Worm (Caenorhabditis elegans) whole organism, L3 larva: ENCODE results near the gene gpd-1.

Source experiments
- R02D3.7 ChIP-seq: fragments of 150-350 bp; optimal IDR thresholded peaks from 2 replicates; lab custom pipeline; 2014; ENCODE audit warnings: missing biosample characterization, missing genetic modification characterization
- ZK546.5 ChIP-seq: sonication (generic microtip); optimal IDR thresholded peaks from 2 replicates; lab custom pipeline; 2017; ENCODE audit warnings: missing biosample characterization, missing genetic modification characterization
- aly-2 ChIP-seq: fragments of 150-350 bp; optimal IDR thresholded peaks from 2 replicates; lab custom pipeline; 2014; ENCODE audit warnings: missing biosample characterization, missing genetic modification characterization
- ama-1 ChIP-seq: fragments of 150-350 bp; optimal IDR thresholded peaks from 2 replicates; lab custom pipeline; 2018
- ceh-16 ChIP-seq: sonication (generic microtip); optimal IDR thresholded peaks from 2 replicates; lab custom pipeline; 2017; ENCODE audit warnings: missing biosample characterization, missing genetic modification characterization
- ceh-28 ChIP-seq: fragments of 150-350 bp; optimal IDR thresholded peaks from 2 replicates; lab custom pipeline; 2014; ENCODE audit warnings: missing biosample characterization, missing genetic modification reagents, missing genetic modification characterization
- ceh-82 ChIP-seq: fragments of 150-350 bp; optimal IDR thresholded peaks from 2 replicates; lab custom pipeline; 2014; ENCODE audit warnings: missing biosample characterization, missing genetic modification characterization
- ceh-9 ChIP-seq: sonication (generic microtip); optimal IDR thresholded peaks from 2 replicates; lab custom pipeline; 2018; ENCODE audit warnings: missing biosample characterization, missing genetic modification characterization
- daf-12 ChIP-seq: fragments of 150-350 bp; optimal IDR thresholded peaks from 2 replicates; lab custom pipeline; 2014; ENCODE audit warnings: missing biosample characterization, missing genetic modification reagents, missing genetic modification characterization
- egl-27 ChIP-seq: sonication (generic microtip); optimal IDR thresholded peaks from 4 replicates; lab custom pipeline; 2017; ENCODE audit warnings: missing biosample characterization, missing genetic modification reagents, missing genetic modification characterization
- egl-5 ChIP-seq: fragments of 150-350 bp; optimal IDR thresholded peaks from 2 replicates; lab custom pipeline; 2017; ENCODE audit warnings: missing biosample characterization, missing genetic modification reagents, missing genetic modification characterization, inconsistent platforms
- elt-1 ChIP-seq: fragments of 150-350 bp; optimal IDR thresholded peaks from 2 replicates; lab custom pipeline; 2014; ENCODE audit warnings: missing biosample characterization, missing genetic modification characterization
- elt-2 ChIP-seq: sonication (generic microtip); optimal IDR thresholded peaks from 2 replicates; lab custom pipeline; 2016; ENCODE audit warnings: missing genetic modification reagents, mild to moderate bottlenecking, missing genetic modification characterization, missing compliant biosample characterization
- elt-3 ChIP-seq, 3 experiments: fragments of 150-350 bp in 1 of 3; sonication (generic microtip) in 2 of 3; optimal IDR thresholded peaks; 2 replicates in 2 of 3; 4 replicates in 1 of 3; lab custom pipeline; 2014 to 2017; ENCODE audit warnings: missing biosample characterization in 3 of 3, missing genetic modification characterization in 3 of 3
- eor-1 ChIP-seq, 2 experiments: fragments of 150-350 bp; optimal IDR thresholded peaks; 2 replicates each; lab custom pipeline; 2014 to 2018; ENCODE audit warnings: missing biosample characterization in 2 of 2, missing genetic modification characterization in 2 of 2
- fkh-10 ChIP-seq: sonication (generic microtip); optimal IDR thresholded peaks from 2 replicates; lab custom pipeline; 2017; ENCODE audit warnings: missing biosample characterization, missing genetic modification reagents, missing genetic modification characterization
- fkh-2 ChIP-seq: fragments of 150-350 bp; optimal IDR thresholded peaks from 2 replicates; lab custom pipeline; 2014; ENCODE audit warnings: missing biosample characterization, missing genetic modification reagents, missing genetic modification characterization
- fos-1 ChIP-seq: fragments of 150-350 bp; optimal IDR thresholded peaks from 2 replicates; lab custom pipeline; 2014; ENCODE audit warnings: missing biosample characterization, missing genetic modification characterization
- hmg-11 ChIP-seq: sonication (generic microtip); optimal IDR thresholded peaks from 2 replicates; lab custom pipeline; 2016; ENCODE audit warnings: missing genetic modification characterization, missing compliant biosample characterization
- jun-1 ChIP-seq: fragments of 150-350 bp; optimal IDR thresholded peaks from 2 replicates; lab custom pipeline; 2014; ENCODE audit warnings: missing biosample characterization, missing genetic modification reagents, missing genetic modification characterization
- lin-15B ChIP-seq: fragments of 150-350 bp; optimal IDR thresholded peaks from 2 replicates; lab custom pipeline; 2014; ENCODE audit warnings: missing biosample characterization, missing genetic modification characterization
- lin-39 ChIP-seq: fragments of 150-350 bp; optimal IDR thresholded peaks from 2 replicates; lab custom pipeline; 2018; ENCODE audit warnings: missing biosample characterization, missing genetic modification reagents, missing genetic modification characterization
- lsy-12 ChIP-seq: sonication (generic microtip); optimal IDR thresholded peaks from 2 replicates; lab custom pipeline; 2016; ENCODE audit warnings: mild to moderate bottlenecking, missing genetic modification characterization, missing compliant biosample characterization
- mdl-1 ChIP-seq: fragments of 150-350 bp; optimal IDR thresholded peaks from 2 replicates; lab custom pipeline; 2014; ENCODE audit warnings: missing biosample characterization, missing genetic modification characterization
- mml-1 ChIP-seq: fragments of 150-350 bp; sonication (generic microtip); optimal IDR thresholded peaks from 3 replicates; lab custom pipeline; 2014; ENCODE audit warnings: missing biosample characterization, missing genetic modification characterization
- nfya-1 ChIP-seq: sonication (generic microtip); optimal IDR thresholded peaks from 2 replicates; lab custom pipeline; 2017; ENCODE audit warnings: missing genetic modification characterization, mild to moderate bottlenecking, missing compliant biosample characterization, antibody characterized with exemption, moderate library complexity; ENCODE audit not compliant: insufficient read depth
- nhr-11 ChIP-seq: fragments of 150-350 bp; optimal IDR thresholded peaks from 2 replicates; lab custom pipeline; 2014; ENCODE audit warnings: missing biosample characterization, missing genetic modification characterization
- nhr-12 ChIP-seq: fragments of 150-350 bp; optimal IDR thresholded peaks from 2 replicates; lab custom pipeline; 2014; ENCODE audit warnings: missing biosample characterization, missing genetic modification characterization
- nhr-23 ChIP-seq: fragments of 150-350 bp; optimal IDR thresholded peaks from 2 replicates; lab custom pipeline; 2014; ENCODE audit warnings: missing biosample characterization, missing genetic modification reagents, missing genetic modification characterization
- nhr-237 ChIP-seq: fragments of 150-350 bp; optimal IDR thresholded peaks from 2 replicates; lab custom pipeline; 2014; ENCODE audit warnings: missing biosample characterization, missing genetic modification characterization
- nhr-25 ChIP-seq: sonication (generic microtip); optimal IDR thresholded peaks from 2 replicates; lab custom pipeline; 2017; ENCODE audit warnings: missing biosample characterization, missing genetic modification characterization
- nhr-28 ChIP-seq: fragments of 150-350 bp; optimal IDR thresholded peaks from 2 replicates; lab custom pipeline; 2014; ENCODE audit warnings: missing biosample characterization, missing genetic modification characterization
- nhr-43 ChIP-seq: sonication (generic microtip); optimal IDR thresholded peaks from 2 replicates; lab custom pipeline; 2016; ENCODE audit warnings: mild to moderate bottlenecking, missing genetic modification characterization, missing compliant biosample characterization; ENCODE audit not compliant: poor library complexity, severe bottlenecking
- nhr-67 ChIP-seq: fragments of 150-350 bp; optimal IDR thresholded peaks from 2 replicates; lab custom pipeline; 2014; ENCODE audit warnings: missing biosample characterization, missing genetic modification characterization
- nhr-76 ChIP-seq: fragments of 150-350 bp; sonication (generic microtip); optimal IDR thresholded peaks from 5 replicates; lab custom pipeline; 2014; ENCODE audit warnings: missing biosample characterization, missing genetic modification characterization
- nhr-77 ChIP-seq: fragments of 150-350 bp; optimal IDR thresholded peaks from 2 replicates; lab custom pipeline; 2014; ENCODE audit warnings: missing biosample characterization, missing genetic modification characterization
- pha-4 ChIP-seq: fragments of 150-350 bp; optimal IDR thresholded peaks from 2 replicates; lab custom pipeline; 2014; ENCODE audit warnings: missing biosample characterization, missing genetic modification reagents, missing genetic modification characterization
- pqm-1 ChIP-seq: fragments of 150-350 bp; optimal IDR thresholded peaks from 2 replicates; lab custom pipeline; 2017; ENCODE audit warnings: missing biosample characterization, missing genetic modification characterization, inconsistent platforms
- sea-2 ChIP-seq: fragments of 150-350 bp; sonication (generic microtip); optimal IDR thresholded peaks from 4 replicates; lab custom pipeline; 2014; ENCODE audit warnings: missing biosample characterization, missing genetic modification reagents, missing genetic modification characterization
- skn-1 ChIP-seq: fragments of 150-350 bp; optimal IDR thresholded peaks from 2 replicates; lab custom pipeline; 2014; ENCODE audit warnings: missing biosample characterization, missing genetic modification characterization
- snpc-4 ChIP-seq: fragments of 150-350 bp; optimal IDR thresholded peaks from 2 replicates; lab custom pipeline; 2014; ENCODE audit warnings: missing biosample characterization, missing genetic modification characterization
- tbx-2 ChIP-seq: sonication (generic microtip); optimal IDR thresholded peaks from 2 replicates; lab custom pipeline; 2016; ENCODE audit warnings: mild to moderate bottlenecking, missing genetic modification characterization, missing compliant biosample characterization
- unc-39 ChIP-seq: sonication (generic microtip); optimal IDR thresholded peaks from 4 replicates; lab custom pipeline; 2017; ENCODE audit warnings: missing biosample characterization, missing genetic modification characterization
- unc-62 ChIP-seq: fragments of 150-350 bp; sonication (generic microtip); optimal IDR thresholded peaks from 4 replicates; lab custom pipeline; 2014; ENCODE audit warnings: missing biosample characterization, missing genetic modification reagents, missing genetic modification characterization
- zag-1 ChIP-seq: fragments of 150-350 bp; optimal IDR thresholded peaks from 2 replicates; lab custom pipeline; 2014; ENCODE audit warnings: missing biosample characterization, missing genetic modification characterization
- ztf-11 ChIP-seq: fragments of 150-350 bp; optimal IDR thresholded peaks from 2 replicates; lab custom pipeline; 2014; ENCODE audit warnings: missing biosample characterization, missing genetic modification characterization
- ztf-4 ChIP-seq: fragments of 150-350 bp; optimal IDR thresholded peaks from 2 replicates; lab custom pipeline; 2014; ENCODE audit warnings: missing biosample characterization, missing genetic modification characterization

Gene gpd-1

DNA sequence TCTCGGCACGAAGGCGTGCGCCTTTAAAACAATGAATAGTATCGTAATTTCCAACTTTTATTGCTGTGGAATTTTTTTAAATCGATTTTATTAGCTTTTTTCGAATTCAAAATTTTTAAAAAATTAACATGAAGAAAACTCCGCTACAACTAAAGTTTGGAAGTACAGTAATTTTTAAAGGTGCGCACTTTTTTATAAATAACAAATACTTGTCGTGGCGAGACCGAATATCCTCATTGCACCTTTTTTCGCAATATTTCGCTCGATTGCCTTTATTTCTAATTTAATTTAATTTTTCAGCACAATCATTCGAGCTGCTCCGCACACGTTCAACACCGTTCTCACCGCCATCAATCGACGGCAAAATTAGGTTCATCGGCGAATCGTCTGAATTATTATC is 3.1 kb upstream of the gpd-1 start, which contains the start of the genes T09F3.2 and T09F3.7:
Gene T09F3.2, plus strand, starts transcription at position 301 of the 400 bp plus-strand sequence.
Gene T09F3.7, plus strand, starts transcription at position 315 of the 400 bp plus-strand sequence.
- TF ChIP-seq egl-5 (tag; lab: Kevin White, UChicago): no peak
- no peak for TF ChIP-seq nhr-12 (tag; lab: Kevin White, UChicago)
- TF ChIP-seq nhr-23 (tag; lab: Kevin White, UChicago): no peak
- peak; percentile 4 for TF ChIP-seq ama-1 (lab: Kevin White, UChicago)
- TF ChIP-seq hmg-11: no peak
- TF ChIP-seq elt-3 (tag; optimal IDR thresholded peaks at IDR 0.05; lab: Kevin White, UChicago): no peak
- TF ChIP-seq mdl-1: no peak

DNA sequence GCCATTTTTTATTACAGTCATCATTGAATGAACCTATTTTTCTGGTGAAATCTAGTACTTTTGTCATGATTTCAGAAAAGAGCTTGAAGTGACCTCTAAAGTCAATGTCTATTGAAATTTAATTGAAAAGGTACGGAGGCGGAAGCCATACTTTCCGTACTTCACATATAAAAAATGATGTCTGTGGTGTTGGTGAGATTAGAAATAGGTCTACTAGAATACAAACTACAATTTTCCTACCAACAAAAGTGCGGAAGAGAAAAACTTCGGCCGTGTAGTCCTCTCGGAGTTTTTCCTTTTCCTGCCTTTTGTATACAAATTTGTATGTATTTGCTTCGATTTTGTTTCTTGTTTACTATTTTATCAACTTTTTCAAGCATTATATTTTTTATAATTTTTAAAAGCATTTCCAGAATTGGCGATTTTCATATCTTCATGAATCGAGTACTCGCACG is 1.4 kb downstream of the gpd-1 start, which contains the start of gene T09F3.4:
Gene T09F3.4, plus strand, starts transcription at position 405 of the 455 bp plus-strand sequence.
- peak; percentile 52 for TF ChIP-seq lin-15B (tag; lab: Kevin White, UChicago)
- no peak for TF ChIP-seq mdl-1
- no peak for TF ChIP-seq aly-2 (tag; lab: Kevin White, UChicago)
- no peak for TF ChIP-seq nhr-12 (tag; lab: Kevin White, UChicago)
- peak; percentile 2 for TF ChIP-seq pqm-1 (tag; lab: Kevin White, UChicago)
- no peak for TF ChIP-seq zag-1 (tag; lab: Kevin White, UChicago)
- no peak for TF ChIP-seq unc-62
- no peak for TF ChIP-seq ceh-28
- peak; percentile 35 for TF ChIP-seq hmg-11
- no peak for TF ChIP-seq fkh-2 (tag; lab: Kevin White, UChicago)
- TF ChIP-seq nhr-11 (tag; lab: Kevin White, UChicago): no peak
- no peak for TF ChIP-seq lin-39 (tag; lab: Kevin White, UChicago)
- TF ChIP-seq fos-1 (tag; lab: Kevin White, UChicago): no peak
- TF ChIP-seq ceh-16 (tag; lab: Kevin White, UChicago): no peak
- TF ChIP-seq sea-2 (GFP tag; lab: Kevin White, UChicago): no peak
- no peak for TF ChIP-seq ama-1 (lab: Kevin White, UChicago)
- no peak for TF ChIP-seq ceh-82 (tag; lab: Kevin White, UChicago)
- TF ChIP-seq ZK546.5 (tag; lab: Kevin White, UChicago): no peak
- no peak for TF ChIP-seq nhr-25
- no peak for TF ChIP-seq lsy-12 (tag; lab: Kevin White, UChicago)
- no peak for TF ChIP-seq nhr-77 (tag; lab: Kevin White, UChicago)
- TF ChIP-seq nfya-1 (tag; lab: Kevin White, UChicago): peak; percentile 69
- TF ChIP-seq nhr-28 (tag; lab: Kevin White, UChicago): no peak
- TF ChIP-seq daf-12 (tag; lab: Kevin White, UChicago): no peak
- peak; percentile 58 for TF ChIP-seq nhr-23 (tag; lab: Kevin White, UChicago)
- TF ChIP-seq elt-1 (tag; lab: Kevin White, UChicago): no peak
- no peak for TF ChIP-seq eor-1 (tag; optimal IDR thresholded peaks at IDR 0.05; lab: Kevin White, UChicago)
- no peak for TF ChIP-seq fkh-10 (GFP tag; lab: Kevin White, UChicago)
- TF ChIP-seq ztf-4 (tag; lab: Kevin White, UChicago): no peak
- TF ChIP-seq jun-1 (tag; lab: Kevin White, UChicago): no peak
- TF ChIP-seq nhr-76 (tag; lab: Kevin White, UChicago): no peak
- TF ChIP-seq elt-2 (tag; lab: Kevin White, UChicago): peak; percentile 25
- TF ChIP-seq unc-39: no peak
- TF ChIP-seq pha-4 (tag; lab: Kevin White, UChicago): peak; percentile 70
- no peak for TF ChIP-seq ztf-11 (tag; lab: Kevin White, UChicago)
- TF ChIP-seq egl-5 (tag; lab: Kevin White, UChicago): no peak
- peak; percentile 68 for TF ChIP-seq nhr-43 (tag; lab: Kevin White, UChicago)
- no peak for TF ChIP-seq R02D3.7
- no peak for TF ChIP-seq egl-27 (tag; lab: Kevin White, UChicago)
- no peak for TF ChIP-seq tbx-2 (tag; lab: Kevin White, UChicago)
- peak; percentile 70 for TF ChIP-seq snpc-4 (tag; lab: Kevin White, UChicago)
- TF ChIP-seq skn-1 (tag; lab: Kevin White, UChicago): no peak
- no peak for TF ChIP-seq elt-3 (tag; optimal IDR thresholded peaks at IDR 0.05; lab: Kevin White, UChicago)
- no peak for TF ChIP-seq nhr-67
- TF ChIP-seq mml-1 (tag; lab: Kevin White, UChicago): no peak
- TF ChIP-seq nhr-237 (tag; lab: Kevin White, UChicago): no peak
- TF ChIP-seq ceh-9: no peak
